Fruit fly (Drosophila melanogaster): ENCODE results near the gene CG7724.

CG7724 gene

DNA sequence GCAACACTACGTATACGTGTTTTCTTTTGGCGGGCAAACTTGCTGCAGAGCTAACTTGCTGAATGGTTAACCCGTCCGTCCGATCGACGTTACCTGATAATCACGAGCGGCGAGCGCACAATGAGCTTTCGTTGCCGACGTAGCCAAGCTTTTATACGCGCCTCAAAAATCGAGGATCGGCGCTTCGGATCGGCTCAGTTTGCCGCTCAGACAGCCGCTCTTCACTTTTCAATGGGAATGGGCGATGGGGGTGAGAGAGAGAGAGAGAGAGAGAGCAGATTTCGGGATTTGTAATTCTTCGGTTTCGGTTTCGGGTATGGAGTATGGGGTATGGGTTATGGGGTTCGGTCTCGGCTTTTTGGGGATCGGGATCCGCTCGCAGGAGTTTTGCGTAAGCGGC is 23.4 kb upstream of the CG7724 start, which contains the start of gene Ilp8:
Gene Ilp8 (minus strand): TSS at position 110 of the 400 bp plus-strand sequence.
- peak; percentile 49 for TF ChIP-seq Dif (GFP tag; optimal IDR thresholded peaks at IDR 0.05; ENCODE audit: partially characterized antibody)
- TF ChIP-seq CG32264 (GFP tag; optimal IDR thresholded peaks at IDR 0.05): no peak

DNA sequence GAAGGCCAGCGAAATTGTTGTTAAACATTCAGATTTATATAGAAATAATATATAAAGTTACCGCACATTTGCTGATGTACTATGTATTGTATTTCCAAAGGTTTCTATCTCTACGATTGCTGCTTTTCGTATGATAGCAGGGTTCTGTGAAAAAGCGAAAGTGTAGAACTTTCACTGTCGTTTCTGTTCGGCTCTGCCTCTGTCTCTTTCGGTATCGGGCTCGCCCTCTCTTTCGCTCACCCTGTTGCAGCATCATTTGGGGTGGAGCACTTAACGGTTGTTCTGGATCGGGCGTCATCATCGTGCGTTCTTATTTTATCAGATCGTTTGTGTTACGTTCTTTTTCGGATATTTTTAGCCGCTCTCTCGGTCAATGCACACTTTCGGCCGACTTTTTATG is 22.1 kb upstream of the CG7724 start:
- no peak for TF ChIP-seq lola (GFP tag; optimal IDR thresholded peaks at IDR 0.05)

DNA sequence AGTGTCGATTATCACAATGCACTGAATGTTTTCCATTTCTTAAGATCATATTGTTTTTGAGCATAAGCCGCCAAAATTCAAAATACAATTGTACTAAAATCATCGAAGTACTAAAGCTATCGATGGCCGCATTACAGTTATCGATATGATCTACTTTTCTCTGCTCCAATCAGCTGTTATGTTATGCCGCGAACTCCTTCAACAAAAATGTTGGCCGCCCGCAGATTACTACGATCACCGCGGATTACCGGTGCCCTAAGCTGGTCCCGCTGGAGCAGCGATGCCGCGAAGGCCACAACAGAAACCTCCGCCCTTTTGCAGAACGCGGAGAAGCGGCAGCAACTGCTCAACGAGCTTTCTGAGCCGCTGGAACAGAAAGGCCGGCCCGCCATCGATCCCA is 19.9 kb upstream of the CG7724 start, which contains the start of gene beg:
Gene beg (plus strand): TSS at position 177 of the 400 bp plus-strand sequence.
- TF ChIP-seq GATAd (GFP tag; optimal IDR thresholded peaks at IDR 0.05) (no peak), Myc (optimal IDR thresholded peaks at IDR 0.05) (peak; percentile 29)

DNA sequence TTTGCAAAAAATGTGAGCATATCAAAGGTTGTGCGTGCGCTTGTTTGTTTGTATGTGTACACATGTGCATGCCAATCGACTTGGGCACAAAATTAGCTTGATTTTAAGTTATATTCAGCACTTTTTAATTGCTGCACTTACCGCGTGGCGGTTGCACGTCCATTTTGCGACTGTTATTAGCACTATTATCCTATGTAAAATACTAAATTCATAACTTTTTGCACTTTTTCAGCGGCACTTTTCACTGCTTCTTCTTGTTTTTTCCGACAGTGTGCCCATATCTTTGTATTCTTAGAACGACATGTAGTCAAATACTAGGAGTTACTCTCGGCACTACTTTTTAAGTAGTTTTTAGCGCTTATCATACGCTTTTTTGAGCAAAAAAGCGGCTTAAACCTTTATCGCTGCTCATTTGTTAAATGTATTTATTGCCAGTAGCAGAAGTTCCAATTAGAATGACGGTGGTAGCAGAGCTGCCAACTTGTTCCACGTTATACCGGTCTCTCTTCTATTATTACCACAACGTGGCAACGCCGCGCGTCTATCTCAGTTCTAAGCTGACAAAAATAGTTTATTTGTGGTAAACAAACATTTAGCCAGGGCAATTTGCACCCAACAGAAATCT is 13.0 kb upstream of the CG7724 start, which contains the start of the genes scaf6 and Papst2:
Gene scaf6 (minus strand): TSS at position 278 of the 625 bp plus-strand sequence.
Gene Papst2 (plus strand): TSS at position 501 of the 625 bp plus-strand sequence.
- peak; percentile 18 for TF ChIP-seq Myc (optimal IDR thresholded peaks at IDR 0.05)
- no peak for TF ChIP-seq foxo (GFP tag; optimal IDR thresholded peaks at IDR 0.05)
- no peak for TF ChIP-seq usp (GFP tag; optimal IDR thresholded peaks at IDR 0.05)
- no peak for TF ChIP-seq Jra (GFP tag; optimal IDR thresholded peaks at IDR 0.05)
- no peak for TF ChIP-seq Hr78 (GFP tag; optimal IDR thresholded peaks at IDR 0.05)
- no peak for TF ChIP-seq Dfd (GFP tag; optimal IDR thresholded peaks at IDR 0.05)
- no peak for TF ChIP-seq Mio (GFP tag; optimal IDR thresholded peaks at IDR 0.05)
- peak; percentile 29 for TF ChIP-seq Dif (GFP tag; optimal IDR thresholded peaks at IDR 0.05; ENCODE audit: partially characterized antibody)
- peak; percentile 45 for TF ChIP-seq Vsx2 (GFP tag; optimal IDR thresholded peaks at IDR 0.05; ENCODE audit: partially characterized antibody)

DNA sequence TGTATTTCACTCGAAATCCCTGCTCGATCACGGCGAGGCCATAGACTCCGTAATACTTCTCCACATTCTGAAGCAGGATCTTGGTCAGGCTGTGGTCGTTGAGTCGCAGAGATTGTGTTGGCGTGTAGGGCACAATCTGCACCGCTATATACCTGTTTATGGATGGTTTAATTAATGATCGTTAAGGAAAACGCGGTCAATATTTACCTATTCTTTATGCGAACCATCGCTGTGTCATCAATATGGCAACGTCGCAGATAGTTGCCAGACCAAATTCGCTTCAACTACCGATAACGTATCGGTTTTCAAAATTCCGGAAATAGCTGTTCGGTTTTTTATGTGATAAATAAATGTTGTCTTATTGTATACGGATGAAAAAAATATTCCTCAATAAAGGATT is 10.6 kb upstream of the CG7724 start, which contains the start of gene Pop5:
Gene Pop5 (minus strand): TSS at position 240 of the 400 bp plus-strand sequence.
- peak; percentile 24 for TF ChIP-seq HLH106 (tag; optimal IDR thresholded peaks at IDR 0.05)
- no peak for TF ChIP-seq woc (GFP tag; optimal IDR thresholded peaks at IDR 0.05)
- peak; percentile 36 for TF ChIP-seq CG9705 (GFP tag; optimal IDR thresholded peaks at IDR 0.05)

DNA sequence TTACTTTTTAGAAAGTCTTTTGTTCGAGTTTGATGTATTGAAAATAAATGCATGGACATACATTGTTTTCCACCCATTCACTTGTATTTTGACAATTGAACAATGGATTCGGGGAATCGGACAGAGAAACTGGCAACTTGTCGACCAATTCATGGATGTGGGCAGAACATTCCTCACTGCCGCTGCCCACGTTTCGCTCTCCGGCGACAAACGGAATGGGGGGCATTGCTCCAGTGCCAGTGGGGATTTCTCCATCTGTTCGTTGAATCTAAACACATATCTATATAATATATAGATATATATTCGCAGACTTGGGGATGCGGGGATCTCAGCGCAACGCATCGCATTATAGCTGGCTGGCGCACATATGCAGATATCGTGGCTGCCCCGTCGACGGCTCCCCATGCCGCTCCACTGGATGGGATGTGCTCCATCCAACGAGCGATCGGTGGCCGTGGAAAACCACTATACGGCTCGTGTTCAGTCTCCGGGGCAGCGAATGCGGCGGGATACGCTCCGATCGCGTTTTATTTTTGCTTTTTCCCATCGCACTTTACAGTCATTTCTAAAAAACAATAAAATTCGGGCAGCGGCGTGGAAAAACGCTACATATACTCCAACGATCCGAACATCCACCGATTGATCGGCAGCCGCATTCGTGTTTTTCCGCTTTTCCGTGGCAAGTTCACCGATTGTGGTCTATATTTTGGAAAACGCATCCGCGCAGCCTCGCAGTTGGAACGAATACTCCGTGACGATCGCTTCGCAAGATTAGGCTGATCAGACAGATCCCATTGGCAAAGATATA is 9.8 kb upstream of the CG7724 start, which contains the start of gene TpnC73F:
Gene TpnC73F (plus strand): TSS at position 633 of the 808 bp plus-strand sequence.
- TF ChIP-seq Rel (GFP tag; optimal IDR thresholded peaks at IDR 0.05) (no peak), Rel (tag; optimal IDR thresholded peaks at IDR 0.05) (peak; percentile 6), psq (GFP tag; optimal IDR thresholded peaks at IDR 0.05) (no peak)

DNA sequence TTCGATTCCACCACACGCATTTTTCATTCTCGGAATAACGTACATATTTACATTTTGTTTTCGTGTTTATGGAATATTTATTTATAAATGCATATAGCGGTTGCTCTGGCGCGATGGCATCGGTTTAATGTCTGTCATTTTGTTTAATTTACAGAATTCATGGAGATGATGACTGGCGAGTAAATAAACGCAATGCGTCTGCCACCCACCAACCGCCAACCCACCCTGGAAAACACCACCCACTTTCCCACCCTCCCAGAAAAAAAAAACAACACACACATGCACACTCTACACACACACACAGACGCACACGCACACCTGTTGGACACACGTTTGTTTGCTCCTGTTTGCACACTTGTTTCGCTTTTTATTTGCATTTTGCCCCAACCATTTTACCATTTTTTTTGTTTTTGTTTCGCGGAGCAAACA is 7.6 kb upstream of the CG7724 start:
- no peak for TF ChIP-seq ey (GFP tag; optimal IDR thresholded peaks at IDR 0.05)
- no peak for TF ChIP-seq Myc (optimal IDR thresholded peaks at IDR 0.05)
- no peak for TF ChIP-seq N (GFP tag; optimal IDR thresholded peaks at IDR 0.05)
- TF ChIP-seq usp (GFP tag; optimal IDR thresholded peaks at IDR 0.05): no peak
- no peak for TF ChIP-seq sage (GFP tag; optimal IDR thresholded peaks at IDR 0.05)
- TF ChIP-seq Jra (GFP tag; optimal IDR thresholded peaks at IDR 0.05): no peak
- TF ChIP-seq dsf (GFP tag; optimal IDR thresholded peaks at IDR 0.05; ENCODE audit: borderline replicate concordance): no peak
- no peak for TF ChIP-seq GATAd (GFP tag; optimal IDR thresholded peaks at IDR 0.05)
- TF ChIP-seq Dif (GFP tag; optimal IDR thresholded peaks at IDR 0.05; ENCODE audit: partially characterized antibody): no peak
- peak; percentile 88 for TF ChIP-seq Dfd (GFP tag; optimal IDR thresholded peaks at IDR 0.05)
- TF ChIP-seq dl (GFP tag; optimal IDR thresholded peaks at IDR 0.05; ENCODE audit: insufficient read depth in 1 of 2, partially characterized antibody in 2 of 2): no peak
- no peak for TF ChIP-seq CG9705 (GFP tag; optimal IDR thresholded peaks at IDR 0.05)
- peak; percentile 43 for TF ChIP-seq psq (GFP tag; optimal IDR thresholded peaks at IDR 0.05)
- no peak for TF ChIP-seq Hnf4 (GFP tag; optimal IDR thresholded peaks at IDR 0.05)
- no peak for TF ChIP-seq Hr83 (GFP tag; optimal IDR thresholded peaks at IDR 0.05; ENCODE audit: poor library complexity, severe bottlenecking)
- no peak for TF ChIP-seq lola (GFP tag; optimal IDR thresholded peaks at IDR 0.05)
- TF ChIP-seq HLH106 (tag; optimal IDR thresholded peaks at IDR 0.05): no peak
- TF ChIP-seq h (GFP tag; optimal IDR thresholded peaks at IDR 0.05): peak; percentile 54
- TF ChIP-seq rgr (GFP tag; optimal IDR thresholded peaks at IDR 0.05): peak; percentile 57
- no peak for TF ChIP-seq fru (GFP tag; optimal IDR thresholded peaks at IDR 0.05)
- TF ChIP-seq CG32264 (GFP tag; optimal IDR thresholded peaks at IDR 0.05): no peak
- no peak for TF ChIP-seq Vsx2 (GFP tag; optimal IDR thresholded peaks at IDR 0.05; ENCODE audit: partially characterized antibody)
- TF ChIP-seq tai (GFP tag; optimal IDR thresholded peaks at IDR 0.05): no peak
- no peak for TF ChIP-seq dmrt93B (GFP tag; optimal IDR thresholded peaks at IDR 0.05)
- no peak for TF ChIP-seq sv (GFP tag; optimal IDR thresholded peaks at IDR 0.05)
- no peak for TF ChIP-seq pan (optimal IDR thresholded peaks at IDR 0.05)
- no peak for TF ChIP-seq foxo (GFP tag; optimal IDR thresholded peaks at IDR 0.05)
- peak; percentile 33 for TF ChIP-seq OdsH (GFP tag; optimal IDR thresholded peaks at IDR 0.05)
- TF ChIP-seq Mio (GFP tag; optimal IDR thresholded peaks at IDR 0.05): no peak
- peak; percentile 13 for TF ChIP-seq br (GFP tag; optimal IDR thresholded peaks at IDR 0.05)
